Fruit fly (Drosophila melanogaster) whole organism, pupa: ENCODE measurements around the gene CG33233.
A peak's percentile ranks its signal among the peaks of the same experiment; 100 is the strongest.

Source experiments
- CG10348 ChIP-seq: fragments of 200-800 bp; sonication (Bioruptor generic); IDR thresholded peaks from 2 replicates; pipeline ENCODE4 v1.3.6; 2022; ENCODE audit warnings: missing biosample characterization, missing genetic modification characterization
- CG12605 ChIP-seq: fragments of 200-800 bp; sonication (Bioruptor generic); IDR thresholded peaks from 2 replicates; pipeline ENCODE4 v1.3.6; 2022; ENCODE audit warnings: missing biosample characterization, missing genetic modification characterization
- CG13204 ChIP-seq: fragments of 200-800 bp; sonication (Bioruptor generic); optimal IDR thresholded peaks from 2 replicates; lab custom pipeline; 2018; ENCODE audit warnings: missing biosample characterization, mild to moderate bottlenecking, missing genetic modification characterization, moderate library complexity
- CG14655 ChIP-seq: fragments of 200-800 bp; sonication (Bioruptor generic); optimal IDR thresholded peaks from 3 replicates; lab custom pipeline; 2017; ENCODE audit warnings: mild to moderate bottlenecking, missing biosample characterization, missing genetic modification reagents, missing genetic modification characterization
- CG15710 ChIP-seq: fragments of 200-800 bp; sonication (Bioruptor generic); optimal IDR thresholded peaks from 2 replicates; lab custom pipeline; 2018; ENCODE audit warnings: missing biosample characterization, mild to moderate bottlenecking, missing genetic modification characterization, moderate library complexity
- CG17806 ChIP-seq: fragments of 200-800 bp; sonication (Bioruptor generic); optimal IDR thresholded peaks from 2 replicates; lab custom pipeline; 2018; ENCODE audit warnings: missing biosample characterization, mild to moderate bottlenecking, missing genetic modification characterization, moderate library complexity
- CG32121 ChIP-seq: fragments of 200-800 bp; sonication (Bioruptor generic); IDR thresholded peaks from 2 replicates; pipeline ENCODE4 v1.3.6; 2022; ENCODE audit warnings: missing biosample characterization, missing genetic modification characterization
- CG34367 ChIP-seq: fragments of 200-800 bp; sonication (Bioruptor generic); optimal IDR thresholded peaks from 2 replicates; lab custom pipeline; 2018; ENCODE audit warnings: missing biosample characterization, mild to moderate bottlenecking, missing genetic modification characterization
- CG4496 ChIP-seq: fragments of 200-800 bp; sonication (Bioruptor generic); IDR thresholded peaks from 3 replicates; pipeline ENCODE4 v1.3.6; 2022; ENCODE audit warnings: missing biosample characterization, missing genetic modification characterization
- CG8159 ChIP-seq: fragments of 200-800 bp; sonication (Bioruptor generic); optimal IDR thresholded peaks from 3 replicates; lab custom pipeline; 2018; ENCODE audit warnings: missing biosample characterization, mild to moderate bottlenecking, missing genetic modification characterization, moderate library complexity
- CG8301 ChIP-seq: fragments of 200-800 bp; sonication (Bioruptor generic); optimal IDR thresholded peaks from 2 replicates; lab custom pipeline; 2018; ENCODE audit warnings: missing biosample characterization, mild to moderate bottlenecking, missing genetic modification characterization
- CG9948 ChIP-seq: fragments of 200-800 bp; sonication (Bioruptor generic); optimal IDR thresholded peaks from 2 replicates; lab custom pipeline; 2018; ENCODE audit warnings: missing biosample characterization, mild to moderate bottlenecking, missing genetic modification characterization, moderate library complexity
- D1 ChIP-seq: fragments of 200-800 bp; sonication (Bioruptor generic); optimal IDR thresholded peaks from 2 replicates; lab custom pipeline; 2018; ENCODE audit warnings: missing biosample characterization, mild to moderate bottlenecking, missing genetic modification characterization, moderate library complexity
- EcR ChIP-seq: fragments of 200-800 bp; sonication (Bioruptor generic); optimal IDR thresholded peaks from 3 replicates; lab custom pipeline; 2019; ENCODE audit warnings: missing biosample characterization, missing genetic modification characterization, mild to moderate bottlenecking, moderate library complexity, missing genetic modification reagents
- Ets98B ChIP-seq: fragments of 200-800 bp; sonication (Bioruptor generic); IDR thresholded peaks from 2 replicates; pipeline ENCODE4 v1.3.6; 2022; ENCODE audit warnings: missing biosample characterization, missing genetic modification characterization
- Pif1A ChIP-seq: fragments of 200-800 bp; sonication (Bioruptor generic); optimal IDR thresholded peaks from 3 replicates; lab custom pipeline; 2016; ENCODE audit warnings: missing biosample characterization, missing genetic modification characterization
- Pif1B ChIP-seq: fragments of 200-800 bp; sonication (Bioruptor generic); optimal IDR thresholded peaks from 3 replicates; lab custom pipeline; 2016; ENCODE audit warnings: missing biosample characterization, missing genetic modification characterization
- Snoo ChIP-seq: fragments of 200-800 bp; sonication (Bioruptor generic); optimal IDR thresholded peaks from 3 replicates; lab custom pipeline; 2017; ENCODE audit warnings: missing biosample characterization, mild to moderate bottlenecking, missing genetic modification characterization, inconsistent platforms
- fd96Ca ChIP-seq: fragments of 200-800 bp; sonication (Bioruptor generic); IDR thresholded peaks from 3 replicates; pipeline ENCODE4 v1.3.6; 2022; ENCODE audit warnings: missing biosample characterization, missing genetic modification characterization
- gl ChIP-seq: fragments of 200-800 bp; sonication (Bioruptor generic); optimal IDR thresholded peaks from 2 replicates; lab custom pipeline; 2018; ENCODE audit warnings: missing biosample characterization, mild to moderate bottlenecking, missing genetic modification characterization
- rn ChIP-seq: fragments of 200-800 bp; sonication (Bioruptor generic); IDR thresholded peaks from 2 replicates; pipeline ENCODE4 v1.3.6; 2022; ENCODE audit warnings: missing biosample characterization, missing genetic modification characterization

CG33233 gene

DNA sequence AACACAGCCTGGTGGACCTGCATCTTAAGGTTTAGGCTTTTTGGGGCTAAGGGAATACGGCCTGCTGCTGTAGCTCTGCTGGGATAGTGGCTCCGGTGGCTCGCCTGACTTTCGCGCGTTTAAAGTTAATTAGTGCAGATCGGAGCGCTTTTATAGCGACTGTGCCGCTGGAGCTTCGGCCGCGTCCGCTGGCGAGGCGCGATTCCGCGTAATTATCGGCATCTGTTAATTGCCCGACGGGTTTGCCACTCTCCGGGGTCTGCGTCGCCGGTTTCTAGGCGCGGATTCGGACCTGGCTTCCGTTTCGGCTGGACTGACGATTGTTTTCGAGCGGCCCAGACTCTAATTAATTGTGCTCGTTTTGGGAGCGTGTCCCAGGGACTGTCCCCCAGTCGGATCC lies 16.1 kb upstream of the CG33233 start, which contains the start of gene CG14949:
TSS of gene CG14949 (minus strand) at position 101 of the 400 bp plus-strand sequence.
- no peak for TF ChIP-seq CG15710
- no peak for TF ChIP-seq CG12605 (GFP tag; lab: Robert Waterston, UW)
- TF ChIP-seq D1 (tag; lab: Kevin White, UChicago), result no peak
- TF ChIP-seq Pif1A (GFP tag; lab: Kevin White, UChicago), result no peak
- TF ChIP-seq EcR (GFP tag; lab: Kevin White, UChicago), result no peak
- no peak for TF ChIP-seq CG14655 (GFP tag; lab: Kevin White, UChicago)
- TF ChIP-seq Ets98B (GFP tag; lab: Robert Waterston, UW), result no peak
- no peak for TF ChIP-seq Snoo (tag; lab: Kevin White, UChicago)
- TF ChIP-seq CG34367 (tag; lab: Kevin White, UChicago), result no peak
- TF ChIP-seq CG4496 (GFP tag; lab: Robert Waterston, UW), result no peak
- TF ChIP-seq, all 21 proteins: peak for 0

DNA sequence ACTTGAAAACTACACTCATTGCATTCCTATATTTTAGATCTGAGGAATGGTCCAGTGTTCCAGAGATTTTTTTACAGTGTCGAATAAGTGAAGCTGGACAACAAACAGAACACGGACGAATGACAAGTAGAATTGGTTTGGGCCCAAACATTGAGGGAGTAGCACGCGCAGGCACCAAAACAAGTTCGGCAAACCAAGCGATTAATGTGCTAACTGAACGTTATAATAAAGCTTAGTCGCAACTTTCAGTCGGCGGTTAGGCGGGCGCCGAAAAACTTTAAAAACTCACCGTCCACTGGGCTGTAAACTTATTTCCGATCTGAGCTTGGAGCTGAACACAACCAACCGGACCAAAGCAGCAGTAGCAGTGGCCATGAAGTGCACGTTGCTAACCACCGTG lies 14.4 kb upstream of the CG33233 start, which contains the start of gene CG1143:
TSS of gene CG1143 (plus strand) at position 301 of the 400 bp plus-strand sequence.
- TF ChIP-seq CG8159 (no peak), CG13204 (GFP tag; lab: Kevin White, UChicago) (no peak), CG4496 (GFP tag; lab: Robert Waterston, UW) (no peak), CG15710 (no peak), Pif1B (no peak)

DNA sequence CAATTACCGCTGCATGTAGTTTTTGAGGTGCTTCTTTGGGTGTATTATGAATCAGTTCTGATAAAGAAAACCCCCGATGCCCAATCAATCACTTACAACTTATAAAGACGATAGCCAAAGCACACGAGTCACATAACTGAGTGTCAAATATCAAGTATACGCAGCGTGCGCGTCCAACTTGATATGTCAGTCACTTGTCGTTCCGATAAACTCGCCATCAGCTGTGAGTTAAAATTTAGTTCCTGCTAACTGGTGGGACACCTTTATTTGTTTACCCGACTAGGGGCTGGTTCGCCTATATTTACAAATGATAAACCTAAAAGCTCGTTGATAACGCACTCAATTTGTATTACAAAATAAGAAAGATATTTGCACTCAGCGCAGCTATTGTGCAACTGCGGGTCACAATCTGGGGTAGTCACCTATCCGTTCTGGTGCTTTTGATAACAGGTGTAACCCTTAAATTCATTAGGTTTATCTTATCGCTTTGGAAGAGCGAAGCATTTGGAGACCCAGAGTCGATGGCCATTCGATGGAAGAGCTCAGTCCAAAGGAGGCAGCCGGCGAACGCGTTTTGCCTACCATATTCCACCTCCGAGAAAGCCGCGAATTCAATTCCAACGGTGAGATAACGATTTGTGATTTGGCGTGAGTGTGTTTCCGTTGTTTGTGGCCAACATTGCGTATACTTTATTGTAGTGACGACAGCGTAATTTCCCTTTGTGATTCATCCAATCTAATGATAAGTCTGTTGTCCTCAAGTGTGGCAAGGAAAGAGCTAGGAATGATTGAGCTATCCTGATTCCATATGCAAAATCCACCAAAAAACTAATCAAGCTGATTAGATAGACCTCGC lies 11.7 kb upstream of the CG33233 start, which contains the start of gene CG1246:
TSS of gene CG1246 (plus strand) at position 526 of the 856 bp plus-strand sequence.
- TF ChIP-seq CG8159 (no peak), CG4496 (GFP tag; lab: Robert Waterston, UW) (no peak), CG9948 (tag; lab: Kevin White, UChicago) (no peak)

DNA sequence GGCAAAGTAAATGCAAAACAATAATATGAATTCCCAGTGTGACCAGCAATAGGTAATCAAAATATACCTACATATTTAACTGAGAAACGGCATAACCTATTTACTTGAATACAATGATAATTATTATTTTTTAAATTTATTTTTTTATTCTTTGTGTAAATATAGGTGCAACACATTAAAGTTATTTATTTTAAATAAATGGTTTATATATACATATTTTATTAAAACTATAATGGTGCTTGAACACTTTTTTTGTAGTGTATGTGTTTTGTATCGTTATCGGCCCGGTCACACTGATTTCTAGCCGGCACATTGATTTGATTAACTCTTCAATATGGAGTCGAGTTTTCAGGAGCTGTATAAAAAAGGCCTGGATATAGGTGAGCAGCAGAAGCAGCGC lies 7.6 kb upstream of the CG33233 start, which contains the start of the genes ProRS-m, CG42304 and Snup:
TSS of gene ProRS-m (minus strand) at position 51 of the 400 bp plus-strand sequence.
TSS of gene CG42304 (plus strand) at position 289 of the 400 bp plus-strand sequence.
TSS of gene Snup (plus strand) at position 289 of the 400 bp plus-strand sequence.
- TF ChIP-seq Ets98B (GFP tag; lab: Robert Waterston, UW) (0 out of 2 replicates have a peak, but pooled peaks have one; percentile 21), CG14655 (GFP tag; lab: Kevin White, UChicago) (no peak), CG13204 (GFP tag; lab: Kevin White, UChicago) (no peak), rn (GFP tag; lab: Robert Waterston, UW) (peak; percentile 39; the same call in 1 of the 2 replicates), fd96Ca (GFP tag; lab: Robert Waterston, UW) (no peak), CG32121 (no peak; the same call in 1 of the 2 replicates), D1 (tag; lab: Kevin White, UChicago) (no peak), CG8159 (peak; percentile 68), gl (no peak), Pif1B (no peak), CG4496 (GFP tag; lab: Robert Waterston, UW) (peak; percentile 62; the same call in 2 of the 3 replicates), CG15710 (peak; percentile 59), Snoo (tag; lab: Kevin White, UChicago) (no peak)

DNA sequence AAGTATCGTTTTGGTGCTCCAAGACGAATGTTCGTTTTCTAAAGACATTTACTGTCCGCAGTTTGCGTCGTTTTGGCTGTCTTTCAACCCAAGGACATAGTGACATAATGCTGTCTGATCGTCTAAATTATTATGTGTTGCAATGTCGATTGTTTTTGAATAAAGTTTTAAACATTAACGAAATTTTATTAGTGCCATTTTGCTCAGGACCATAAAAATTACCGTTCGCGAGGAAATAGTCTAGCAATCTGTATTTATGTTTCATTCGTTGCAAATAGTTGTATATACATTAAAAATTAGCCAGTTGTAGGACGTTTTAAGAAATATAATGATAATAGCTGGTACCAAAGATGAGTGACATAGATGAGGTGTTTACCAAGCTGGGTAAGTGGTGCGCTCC lies 1.9 kb downstream of the CG33233 start, which contains the start of gene CG33234:
TSS of gene CG33234 (plus strand) at position 301 of the 400 bp plus-strand sequence.
- TF ChIP-seq CG8301 (no peak), rn (GFP tag; lab: Robert Waterston, UW) (no peak), CG9948 (tag; lab: Kevin White, UChicago) (no peak), CG13204 (GFP tag; lab: Kevin White, UChicago) (no peak), CG4496 (GFP tag; lab: Robert Waterston, UW) (no peak), EcR (GFP tag; lab: Kevin White, UChicago) (no peak), CG10348 (GFP tag; lab: Robert Waterston, UW) (no peak), CG14655 (GFP tag; lab: Kevin White, UChicago) (no peak), fd96Ca (GFP tag; lab: Robert Waterston, UW) (no peak), Ets98B (GFP tag; lab: Robert Waterston, UW) (no peak), CG15710 (no peak), CG34367 (tag; lab: Kevin White, UChicago) (no peak), CG8159 (no peak), CG12605 (GFP tag; lab: Robert Waterston, UW) (no peak), CG32121 (no peak), gl (no peak), CG17806 (tag; lab: Kevin White, UChicago) (no peak)

DNA sequence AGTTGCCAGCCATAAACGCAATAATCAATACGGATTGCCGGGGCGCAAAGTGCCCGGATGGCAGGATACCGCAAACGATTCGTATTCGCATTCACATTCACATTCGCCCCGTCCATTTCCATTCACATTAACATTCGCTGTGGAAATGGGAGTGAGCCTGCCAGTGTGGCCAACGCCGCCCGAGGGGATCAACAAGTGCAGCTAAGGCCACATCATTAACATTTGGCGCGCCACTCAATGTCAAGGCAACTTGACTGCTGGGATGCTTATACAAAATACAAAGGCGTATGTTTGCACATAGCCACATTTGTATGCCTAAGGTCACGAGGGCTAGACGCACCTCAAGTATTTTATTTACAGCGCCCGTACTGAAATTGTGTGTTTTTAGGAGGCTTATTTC lies 43.0 kb downstream of the CG33233 start:
- TF ChIP-seq gl (no peak), CG15710 (no peak), CG13204 (GFP tag; lab: Kevin White, UChicago) (no peak), CG32121 (no peak), CG8159 (no peak), CG8301 (no peak), D1 (tag; lab: Kevin White, UChicago) (no peak), Pif1B (no peak), CG34367 (tag; lab: Kevin White, UChicago) (no peak), rn (GFP tag; lab: Robert Waterston, UW) (no peak), CG9948 (tag; lab: Kevin White, UChicago) (no peak), Snoo (tag; lab: Kevin White, UChicago) (no peak), Ets98B (GFP tag; lab: Robert Waterston, UW) (no peak)
